Fruit fly (Drosophila melanogaster) whole organism, embryonic: ENCODE results near the gene RabX5.

ENCODE experiments used
- ATbp ChIP-seq: fragments of 200-800 bp; sonication (Bioruptor generic); optimal IDR thresholded peaks from 2 replicates; lab custom pipeline; 2017; ENCODE audit warnings: missing biosample characterization, mild to moderate bottlenecking, missing genetic modification characterization, missing genetic modification reagents
- Atf6 ChIP-seq: fragments of 200-800 bp; sonication (Bioruptor generic); IDR thresholded peaks from 2 replicates; pipeline ENCODE4 v1.3.6; 2022; ENCODE audit warnings: missing biosample characterization, missing genetic modification characterization
- Bgb ChIP-seq: fragments of 200-800 bp; sonication (Bioruptor generic); IDR thresholded peaks from 2 replicates; pipeline ENCODE4 v1.3.6; 2022; ENCODE audit warnings: missing biosample characterization, missing genetic modification characterization; ENCODE audit not compliant: partially characterized antibody
- BtbVII ChIP-seq: fragments of 200-800 bp; sonication (Bioruptor generic); optimal IDR thresholded peaks from 3 replicates; lab custom pipeline; 2017; ENCODE audit warnings: missing biosample characterization, mild to moderate bottlenecking, missing genetic modification characterization
- CG10979 ChIP-seq: fragments of 200-800 bp; sonication (Bioruptor generic); optimal IDR thresholded peaks from 2 replicates; lab custom pipeline; 2018; ENCODE audit warnings: missing biosample characterization, mild to moderate bottlenecking, missing genetic modification characterization, moderate library complexity
- CG11085 ChIP-seq: fragments of 200-800 bp; sonication (Bioruptor generic); IDR thresholded peaks from 2 replicates; pipeline ENCODE4 v1.3.6; 2022; ENCODE audit warnings: missing biosample characterization, missing genetic modification characterization
- CG12744 ChIP-seq: fragments of 200-800 bp; sonication (Bioruptor generic); optimal IDR thresholded peaks from 2 replicates; lab custom pipeline; 2016; ENCODE audit warnings: missing biosample characterization, missing genetic modification characterization
- CG13624 ChIP-seq: fragments of 200-800 bp; sonication (Bioruptor generic); optimal IDR thresholded peaks from 2 replicates; lab custom pipeline; 2016; ENCODE audit warnings: missing biosample characterization, missing genetic modification characterization
- CG14441 ChIP-seq: fragments of 200-800 bp; sonication (Bioruptor generic); IDR thresholded peaks from 2 replicates; pipeline ENCODE4 v1.3.6; 2022; ENCODE audit warnings: missing biosample characterization, missing genetic modification characterization
- CG15479 ChIP-seq: fragments of 200-800 bp; sonication (Bioruptor generic); optimal IDR thresholded peaks from 3 replicates; lab custom pipeline; 2019; ENCODE audit warnings: missing biosample characterization, mild to moderate bottlenecking, missing genetic modification characterization, moderate library complexity
- CG15696 ChIP-seq: fragments of 200-800 bp; sonication (Bioruptor generic); optimal IDR thresholded peaks from 2 replicates; lab custom pipeline; 2019; ENCODE audit warnings: missing biosample characterization, mild to moderate bottlenecking, missing genetic modification characterization, moderate library complexity
- CG16813 ChIP-seq: fragments of 200-800 bp; sonication (Bioruptor generic); IDR thresholded peaks from 3 replicates; pipeline ENCODE4 v1.3.6; 2022; ENCODE audit warnings: missing biosample characterization, missing genetic modification characterization; ENCODE audit not compliant: partially characterized antibody
- CG17359 ChIP-seq: fragments of 200-800 bp; sonication (Bioruptor generic); optimal IDR thresholded peaks from 3 replicates; lab custom pipeline; 2018; ENCODE audit warnings: missing biosample characterization, mild to moderate bottlenecking, missing genetic modification characterization, moderate library complexity
- CG2199 ChIP-seq: fragments of 200-800 bp; sonication (Bioruptor generic); IDR thresholded peaks from 3 replicates; pipeline ENCODE4 v1.3.6; 2022; ENCODE audit warnings: missing biosample characterization, missing genetic modification characterization
- CG2875 ChIP-seq: fragments of 200-800 bp; sonication (Bioruptor generic); optimal IDR thresholded peaks from 2 replicates; lab custom pipeline; 2017; ENCODE audit warnings: missing biosample characterization, mild to moderate bottlenecking, missing genetic modification characterization, missing genetic modification reagents
- CG3065 ChIP-seq: fragments of 200-800 bp; sonication (Bioruptor generic); optimal IDR thresholded peaks from 2 replicates; lab custom pipeline; 2016; ENCODE audit warnings: missing biosample characterization, missing genetic modification characterization
- CG7786 ChIP-seq: fragments of 200-800 bp; sonication (Bioruptor generic); optimal IDR thresholded peaks from 2 replicates; lab custom pipeline; 2016; ENCODE audit warnings: missing biosample characterization, missing genetic modification characterization
- CG9215 ChIP-seq: fragments of 200-800 bp; sonication (Bioruptor generic); IDR thresholded peaks from 2 replicates; pipeline ENCODE4 v1.3.6; 2022; ENCODE audit warnings: missing biosample characterization, missing genetic modification characterization
- D19B ChIP-seq: fragments of 200-800 bp; sonication (Bioruptor generic); optimal IDR thresholded peaks from 2 replicates; lab custom pipeline; 2017; ENCODE audit warnings: missing biosample characterization, mild to moderate bottlenecking, missing genetic modification characterization
- Doc2 ChIP-seq: fragments of 200-800 bp; sonication (Bioruptor generic); IDR thresholded peaks from 2 replicates; pipeline ENCODE4 v1.3.6; 2022; ENCODE audit warnings: missing biosample characterization, missing genetic modification characterization
- Dref ChIP-seq: fragments of 200-800 bp; sonication (Bioruptor generic); IDR thresholded peaks from 2 replicates; pipeline ENCODE4 v1.3.6; 2022; ENCODE audit warnings: missing biosample characterization, missing genetic modification characterization
- Fer1 ChIP-seq: fragments of 200-800 bp; sonication (Bioruptor generic); optimal IDR thresholded peaks from 2 replicates; lab custom pipeline; 2017; ENCODE audit warnings: missing biosample characterization, mild to moderate bottlenecking, missing genetic modification characterization
- Gsc ChIP-seq: fragments of 200-800 bp; sonication (Bioruptor generic); IDR thresholded peaks from 2 replicates; pipeline ENCODE4 v1.3.6; 2022; ENCODE audit warnings: missing biosample characterization, missing genetic modification characterization
- H15 ChIP-seq: fragments of 200-800 bp; sonication (Bioruptor generic); IDR thresholded peaks from 3 replicates; pipeline ENCODE4 v1.3.6; 2022; ENCODE audit warnings: missing biosample characterization, missing genetic modification characterization
- Mad ChIP-seq: fragments of 200-800 bp; sonication (Bioruptor generic); optimal IDR thresholded peaks from 2 replicates; lab custom pipeline; 2016; ENCODE audit warnings: missing biosample characterization, missing genetic modification characterization
- NC2α ChIP-seq: fragments of 200-800 bp; sonication (Bioruptor generic); optimal IDR thresholded peaks from 2 replicates; lab custom pipeline; 2016; ENCODE audit warnings: missing biosample characterization, missing genetic modification characterization
- Oli ChIP-seq: fragments of 200-800 bp; sonication (Bioruptor generic); optimal IDR thresholded peaks from 2 replicates; lab custom pipeline; 2018; ENCODE audit warnings: missing biosample characterization, mild to moderate bottlenecking, missing genetic modification characterization, moderate library complexity
- ap ChIP-seq: fragments of 200-800 bp; sonication (Bioruptor generic); IDR thresholded peaks from 2 replicates; pipeline ENCODE4 v1.3.6; 2022; ENCODE audit warnings: missing biosample characterization, missing genetic modification characterization
- ash1 ChIP-seq: fragments of 200-800 bp; sonication (Bioruptor generic); optimal IDR thresholded peaks from 2 replicates; lab custom pipeline; 2018; ENCODE audit warnings: missing biosample characterization, mild to moderate bottlenecking, missing genetic modification characterization
- ato ChIP-seq: fragments of 200-800 bp; sonication (Bioruptor generic); IDR thresholded peaks from 2 replicates; pipeline ENCODE4 v1.3.6; 2022; ENCODE audit warnings: missing biosample characterization, missing genetic modification characterization; ENCODE audit not compliant: partially characterized antibody
- az2 ChIP-seq: fragments of 200-800 bp; sonication (Bioruptor generic); optimal IDR thresholded peaks from 3 replicates; lab custom pipeline; 2016; ENCODE audit warnings: missing biosample characterization, missing genetic modification characterization
- chif ChIP-seq, 2 experiments: fragments of 200-800 bp; sonication (Bioruptor generic); optimal IDR thresholded peaks; 3 replicates each; lab custom pipeline; 2016; ENCODE audit warnings: missing biosample characterization in 2 of 2, missing genetic modification characterization in 2 of 2
- dimm ChIP-seq: fragments of 200-800 bp; sonication (Bioruptor generic); IDR thresholded peaks from 2 replicates; pipeline ENCODE4 v1.3.6; 2022; ENCODE audit warnings: missing biosample characterization, missing genetic modification characterization
- fru ChIP-seq: fragments of >200 bp; optimal IDR thresholded peaks from 2 replicates; lab custom pipeline; 2017
- grau ChIP-seq: fragments of 200-800 bp; optimal IDR thresholded peaks from 3 replicates; lab custom pipeline; 2019; ENCODE audit warnings: missing biosample characterization, mild to moderate bottlenecking, missing genetic modification characterization, moderate library complexity
- hbn ChIP-seq: fragments of 200-800 bp; sonication (Bioruptor generic); IDR thresholded peaks from 2 replicates; pipeline ENCODE4 v1.3.6; 2022; ENCODE audit warnings: missing biosample characterization, missing genetic modification characterization; ENCODE audit not compliant: partially characterized antibody
- insv ChIP-seq, 2 experiments: fragments of 200-800 bp; sonication (Bioruptor generic); optimal IDR thresholded peaks; 3 replicates each; lab custom pipeline; 2016 to 2018; ENCODE audit warnings: missing biosample characterization in 2 of 2, missing genetic modification characterization in 2 of 2
- lilli ChIP-seq: fragments of 200-800 bp; sonication (Bioruptor generic); optimal IDR thresholded peaks from 3 replicates; lab custom pipeline; 2016; ENCODE audit warnings: missing biosample characterization, missing genetic modification characterization
- lmd ChIP-seq: fragments of 200-800 bp; sonication (Bioruptor generic); IDR thresholded peaks from 2 replicates; pipeline ENCODE4 v1.3.6; 2022; ENCODE audit warnings: missing biosample characterization, missing genetic modification characterization
- lola ChIP-seq, 3 experiments: fragments of >200 bp in 2 of 3; fragments of 200-800 bp in 1 of 3; sonication (Bioruptor generic) in 1 of 3; optimal IDR thresholded peaks; 2 replicates each; lab custom pipeline; 2017 to 2019; ENCODE audit warnings: missing biosample characterization in 3 of 3, missing genetic modification characterization in 3 of 3, mild to moderate bottlenecking in 1 of 3, moderate library complexity in 1 of 3
- mam ChIP-seq: fragments of 200-800 bp; sonication (Bioruptor generic); optimal IDR thresholded peaks from 3 replicates; lab custom pipeline; 2016; ENCODE audit warnings: missing biosample characterization, missing genetic modification characterization
- nerfin-1 ChIP-seq: fragments of 200-800 bp; sonication (Bioruptor generic); optimal IDR thresholded peaks from 3 replicates; lab custom pipeline; 2019; ENCODE audit warnings: missing biosample characterization, mild to moderate bottlenecking, missing genetic modification characterization, moderate library complexity
- pho ChIP-seq: fragments of 200-800 bp; sonication (Bioruptor generic); optimal IDR thresholded peaks from 2 replicates; lab custom pipeline; 2016; ENCODE audit warnings: missing biosample characterization, missing genetic modification characterization
- psq ChIP-seq: fragments of 200-800 bp; sonication (Bioruptor generic); optimal IDR thresholded peaks from 2 replicates; lab custom pipeline; 2017; ENCODE audit warnings: missing biosample characterization, missing genetic modification characterization
- sd ChIP-seq: fragments of 200-800 bp; sonication (Bioruptor generic); optimal IDR thresholded peaks from 3 replicates; lab custom pipeline; 2018; ENCODE audit warnings: missing biosample characterization, mild to moderate bottlenecking, missing genetic modification characterization, moderate library complexity
- shn ChIP-seq: fragments of 200-800 bp; sonication (Bioruptor generic); optimal IDR thresholded peaks from 3 replicates; lab custom pipeline; 2016; ENCODE audit warnings: missing biosample characterization, missing genetic modification characterization
- sisA ChIP-seq: fragments of 200-800 bp; sonication (Bioruptor generic); IDR thresholded peaks from 2 replicates; pipeline ENCODE4 v1.3.6; 2022; ENCODE audit warnings: missing biosample characterization, missing genetic modification characterization
- so ChIP-seq: fragments of 200-800 bp; sonication (Bioruptor generic); IDR thresholded peaks from 3 replicates; pipeline ENCODE4 v1.3.6; 2022; ENCODE audit warnings: missing biosample characterization, missing genetic modification characterization
- ttk ChIP-seq: fragments of 200-800 bp; sonication (Bioruptor generic); IDR thresholded peaks from 2 replicates; pipeline ENCODE4 v2.1.2; 2022; ENCODE audit warnings: missing biosample characterization, missing genetic modification characterization
- twi ChIP-seq: fragments of 200-800 bp; optimal IDR thresholded peaks from 2 replicates; lab custom pipeline; 2019; ENCODE audit warnings: missing biosample characterization, mild to moderate bottlenecking, missing genetic modification characterization, moderate library complexity
- yki ChIP-seq: fragments of >200 bp; optimal IDR thresholded peaks from 3 replicates; lab custom pipeline; 2018
- zen ChIP-seq: fragments of 200-800 bp; sonication (Bioruptor generic); optimal IDR thresholded peaks from 3 replicates; lab custom pipeline; 2018; ENCODE audit warnings: missing biosample characterization, mild to moderate bottlenecking, missing genetic modification characterization, moderate library complexity

The RabX5 gene

DNA sequence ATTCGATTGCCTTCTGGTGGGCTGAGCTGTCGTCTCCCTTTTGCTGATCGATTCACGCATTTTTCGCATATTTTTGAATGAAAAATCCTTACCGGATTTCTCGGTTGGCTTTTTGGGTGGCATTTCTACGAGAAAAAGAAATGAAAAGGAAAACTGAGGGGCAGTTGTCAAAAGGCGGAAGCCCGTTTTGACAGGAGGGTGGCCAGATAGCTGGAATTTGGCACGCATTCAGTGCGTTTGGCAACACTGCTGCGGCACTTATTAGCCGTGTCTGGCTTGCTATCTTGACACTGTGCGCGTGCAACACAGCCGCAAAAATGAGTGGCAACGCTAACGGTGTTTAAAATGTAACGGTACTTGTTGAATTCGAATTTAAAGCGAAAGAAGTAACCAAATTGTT is 1.4 kb downstream of the RabX5 start, which contains the start of gene RpL23A (continued):
- TF ChIP-seq CG17359 (tag; lab: Kevin White, UChicago), result peak; percentile 92
- TF ChIP-seq lilli (GFP tag; lab: Kevin White, UChicago), result peak; percentile 94
- TF ChIP-seq grau, result peak; percentile 88
- TF ChIP-seq ATbp, result peak; percentile 93
- TF ChIP-seq Dref (GFP tag; lab: Robert Waterston, UW), result peak; percentile 56
- TF ChIP-seq sd (tag; lab: Kevin White, UChicago), result peak; percentile 92
- TF ChIP-seq CG2199 (GFP tag; lab: Robert Waterston, UW), result peak; percentile 92
- TF ChIP-seq ash1, result peak; percentile 98
- peak; percentile 86 for TF ChIP-seq CG14441 (GFP tag; lab: Robert Waterston, UW)
- TF ChIP-seq chif (GFP tag; optimal IDR thresholded peaks at IDR 0.05; lab: Kevin White, UChicago), result peak; percentile 95 to 96
- peak; percentile 94 for TF ChIP-seq CG3065 (GFP tag; lab: Kevin White, UChicago)
- peak; percentile 98 for TF ChIP-seq CG13624 (GFP tag; lab: Kevin White, UChicago)
- TF ChIP-seq CG12744, result peak; percentile 95
- peak; percentile 86 for TF ChIP-seq CG10979 (tag; lab: Kevin White, UChicago)
- TF ChIP-seq sisA (GFP tag; lab: Robert Waterston, UW), result peak; percentile 94
- peak; percentile 92 for TF ChIP-seq Atf6
- peak; percentile 78 for TF ChIP-seq Doc2 (GFP tag; lab: Robert Waterston, UW)
- TF ChIP-seq CG15696 (tag; lab: Kevin White, UChicago), result peak; percentile 71
- peak; percentile 82 for TF ChIP-seq D19B (GFP tag; lab: Kevin White, UChicago)
- TF ChIP-seq dimm (GFP tag; lab: Robert Waterston, UW), result peak; percentile 82
- peak; percentile 92 for TF ChIP-seq NC2α
- peak; percentile 98 for TF ChIP-seq Fer1 (GFP tag; lab: Kevin White, UChicago)
- peak; percentile 90 for TF ChIP-seq zen (tag; lab: Kevin White, UChicago)
- TF ChIP-seq nerfin-1 (tag; lab: Kevin White, UChicago), result peak; percentile 90
- TF ChIP-seq psq, result peak; percentile 93
- TF ChIP-seq ato, result peak; percentile 67
- TF ChIP-seq so (GFP tag; lab: Robert Waterston, UW), result peak; percentile 92
- TF ChIP-seq Gsc (GFP tag; lab: Robert Waterston, UW), result peak; percentile 70
- peak in 1 of 3 experiments; percentile 70 for TF ChIP-seq lola (GFP tag; optimal IDR thresholded peaks at IDR 0.05; lab: Kevin White, UChicago)
- TF ChIP-seq fru (lab: Kevin White, UChicago), result no peak
- peak; percentile 42 for TF ChIP-seq CG15479
- TF ChIP-seq lmd (GFP tag; lab: Robert Waterston, UW), result peak; percentile 91
- TF ChIP-seq mam, result peak; percentile 97
- peak; percentile 80 for TF ChIP-seq twi (tag; lab: Kevin White, UChicago)
- TF ChIP-seq Mad, result peak; percentile 97
- TF ChIP-seq pho, result peak; percentile 97
- TF ChIP-seq hbn (GFP tag; lab: Robert Waterston, UW), result no peak
- TF ChIP-seq Oli (tag; lab: Kevin White, UChicago), result peak; percentile 79
- TF ChIP-seq yki (lab: Kevin White, UChicago), result no peak
- TF ChIP-seq az2 (GFP tag; lab: Kevin White, UChicago), result peak; percentile 89
- TF ChIP-seq CG11085 (GFP tag; lab: Robert Waterston, UW), result peak; percentile 96
- TF ChIP-seq CG7786 (GFP tag; lab: Kevin White, UChicago), result peak; percentile 95
- peak; percentile 94 for TF ChIP-seq ttk (GFP tag; lab: Robert Waterston, UW)
- peak; percentile 92 for TF ChIP-seq BtbVII (GFP tag; lab: Kevin White, UChicago)
- TF ChIP-seq shn (GFP tag; lab: Kevin White, UChicago), result peak; percentile 98
- peak; percentile 85 for TF ChIP-seq ap (GFP tag; lab: Robert Waterston, UW)
- peak; percentile 87 for TF ChIP-seq CG9215 (GFP tag; lab: Robert Waterston, UW)
- TF ChIP-seq H15, result peak; percentile 92
- TF ChIP-seq insv (GFP tag; optimal IDR thresholded peaks at IDR 0.05; lab: Kevin White, UChicago), result peak in 1 of 2 experiments; percentile 84
- peak; percentile 62 for TF ChIP-seq CG16813
- TF ChIP-seq Bgb (GFP tag; lab: Robert Waterston, UW), result peak; percentile 81
- peak; percentile 91 for TF ChIP-seq CG2875
